Fruit fly (Drosophila melanogaster) whole organism, prepupa: Measurements from ENCODE around the gene CG42465.
A peak's percentile ranks its signal among the peaks of the same experiment; 100 is the strongest.

Experiments used
- CG10631 ChIP-seq: fragments of 200-800 bp; sonication (Bioruptor generic); optimal IDR thresholded peaks from 2 replicates; lab custom pipeline; 2016; ENCODE audit warnings: missing biosample characterization, missing genetic modification characterization
- CG10669 ChIP-seq: fragments of 200-800 bp; sonication (Bioruptor generic); optimal IDR thresholded peaks from 3 replicates; lab custom pipeline; 2018; ENCODE audit warnings: missing biosample characterization, mild to moderate bottlenecking, missing genetic modification characterization, moderate library complexity
- CG11294 ChIP-seq: fragments of 200-800 bp; sonication (Bioruptor generic); IDR thresholded peaks from 2 replicates; pipeline ENCODE4 v1.3.6; 2022; ENCODE audit warnings: missing biosample characterization, missing genetic modification characterization
- CG11902 ChIP-seq: fragments of 200-800 bp; sonication (Bioruptor generic); optimal IDR thresholded peaks from 3 replicates; lab custom pipeline; 2016; ENCODE audit warnings: missing biosample characterization, missing genetic modification characterization
- CG15336 ChIP-seq: fragments of 200-800 bp; sonication (Bioruptor generic); IDR thresholded peaks from 2 replicates; pipeline ENCODE4 v1.3.6; 2022; ENCODE audit warnings: missing biosample characterization, missing genetic modification characterization
- CG1621 ChIP-seq: fragments of 200-800 bp; sonication (Bioruptor generic); optimal IDR thresholded peaks from 3 replicates; lab custom pipeline; 2018; ENCODE audit warnings: missing biosample characterization, mild to moderate bottlenecking, missing genetic modification characterization
- CG3032 ChIP-seq: fragments of 200-800 bp; optimal IDR thresholded peaks from 2 replicates; lab custom pipeline; 2019; ENCODE audit warnings: missing biosample characterization, mild to moderate bottlenecking, missing genetic modification characterization, moderate library complexity
- CG31627 ChIP-seq: fragments of 200-800 bp; sonication (Bioruptor generic); optimal IDR thresholded peaks from 3 replicates; lab custom pipeline; 2016; ENCODE audit warnings: missing biosample characterization, missing genetic modification characterization
- CG34406 ChIP-seq: fragments of 200-800 bp; sonication (Bioruptor generic); optimal IDR thresholded peaks from 3 replicates; lab custom pipeline; 2016; ENCODE audit warnings: missing biosample characterization, missing genetic modification characterization
- CG3919 ChIP-seq: fragments of 200-800 bp; sonication (Bioruptor generic); optimal IDR thresholded peaks from 3 replicates; lab custom pipeline; 2016; ENCODE audit warnings: missing biosample characterization, missing genetic modification characterization
- CG4318 ChIP-seq: fragments of 200-800 bp; sonication (Bioruptor generic); optimal IDR thresholded peaks from 3 replicates; lab custom pipeline; 2017; ENCODE audit warnings: missing biosample characterization, mild to moderate bottlenecking, missing genetic modification characterization
- CG6163 ChIP-seq: fragments of 200-800 bp; sonication (Bioruptor generic); IDR thresholded peaks from 3 replicates; pipeline ENCODE4 v1.3.6; 2022; ENCODE audit warnings: missing biosample characterization, missing genetic modification characterization
- CG6276 ChIP-seq: fragments of 200-800 bp; sonication (Bioruptor generic); optimal IDR thresholded peaks from 2 replicates; lab custom pipeline; 2017; ENCODE audit warnings: missing biosample characterization, mild to moderate bottlenecking, missing genetic modification characterization
- CG6854 ChIP-seq: fragments of 200-800 bp; sonication (Bioruptor generic); optimal IDR thresholded peaks from 2 replicates; lab custom pipeline; 2017; ENCODE audit warnings: missing biosample characterization, mild to moderate bottlenecking, missing genetic modification characterization
- CG8119 ChIP-seq: fragments of 200-800 bp; sonication (Bioruptor generic); IDR thresholded peaks from 3 replicates; pipeline ENCODE4 v1.3.6; 2022; ENCODE audit warnings: missing biosample characterization, missing genetic modification characterization
- CG9139 ChIP-seq: fragments of 200-800 bp; sonication (Bioruptor generic); optimal IDR thresholded peaks from 3 replicates; lab custom pipeline; 2017; ENCODE audit warnings: missing biosample characterization, mild to moderate bottlenecking, missing genetic modification characterization
- Eip78C ChIP-seq: fragments of 200-800 bp; sonication (Bioruptor generic); peaks from one replicate; lab custom pipeline; 2016; ENCODE audit warnings: missing biosample characterization, missing genetic modification characterization
- Eip93F ChIP-seq: fragments of 200-800 bp; sonication (Bioruptor generic); optimal IDR thresholded peaks from 2 replicates; lab custom pipeline; 2016; ENCODE audit warnings: missing biosample characterization, mild to moderate bottlenecking, missing genetic modification characterization
- Ets21C ChIP-seq: fragments of 200-800 bp; sonication (Bioruptor generic); optimal IDR thresholded peaks from 3 replicates; lab custom pipeline; 2016; ENCODE audit warnings: missing biosample characterization, missing genetic modification characterization
- Ets96B ChIP-seq: fragments of 200-800 bp; optimal IDR thresholded peaks from 2 replicates; lab custom pipeline; 2019; ENCODE audit warnings: missing biosample characterization, mild to moderate bottlenecking, missing genetic modification characterization, moderate library complexity
- Gug ChIP-seq: fragments of 200-800 bp; sonication (Bioruptor generic); IDR thresholded peaks from 2 replicates; pipeline ENCODE4 v1.3.6; 2022; ENCODE audit warnings: missing biosample characterization, missing genetic modification characterization
- Hr38 ChIP-seq: sonication (Bioruptor generic); optimal IDR thresholded peaks from 2 replicates; lab custom pipeline; 2016; ENCODE audit warnings: missing biosample characterization, missing genetic modification characterization
- Hr39 ChIP-seq: fragments of 200-800 bp; sonication (Bioruptor generic); optimal IDR thresholded peaks from 2 replicates; lab custom pipeline; 2016; ENCODE audit warnings: missing biosample characterization, missing genetic modification characterization
- Hr4 ChIP-seq: fragments of 200-800 bp; sonication (Bioruptor generic); optimal IDR thresholded peaks from 3 replicates; lab custom pipeline; 2016; ENCODE audit warnings: missing biosample characterization, missing genetic modification characterization
- Lpt ChIP-seq: fragments of 200-800 bp; sonication (Bioruptor generic); optimal IDR thresholded peaks from 3 replicates; lab custom pipeline; 2016; ENCODE audit warnings: missing biosample characterization, missing genetic modification characterization
- Met ChIP-seq: fragments of 200-800 bp; sonication (Bioruptor generic); optimal IDR thresholded peaks from 3 replicates; lab custom pipeline; 2016; ENCODE audit warnings: missing biosample characterization, missing genetic modification characterization
- OdsH ChIP-seq: fragments of 200-800 bp; sonication (Bioruptor generic); optimal IDR thresholded peaks from 3 replicates; lab custom pipeline; 2016; ENCODE audit warnings: missing biosample characterization, missing genetic modification characterization
- Smox ChIP-seq: fragments of 200-800 bp; sonication (Bioruptor generic); optimal IDR thresholded peaks from 3 replicates; lab custom pipeline; 2016; ENCODE audit warnings: missing biosample characterization, missing genetic modification characterization
- Sox102F ChIP-seq: fragments of 200-800 bp; sonication (Bioruptor generic); optimal IDR thresholded peaks from 2 replicates; lab custom pipeline; 2016; ENCODE audit warnings: missing biosample characterization, mild to moderate bottlenecking, missing genetic modification characterization
- achi ChIP-seq: fragments of 200-800 bp; sonication (Bioruptor generic); optimal IDR thresholded peaks from 3 replicates; lab custom pipeline; 2016; ENCODE audit warnings: missing biosample characterization, missing genetic modification characterization
- acj6 ChIP-seq: fragments of 200-800 bp; sonication (Bioruptor generic); optimal IDR thresholded peaks from 3 replicates; lab custom pipeline; 2016; ENCODE audit warnings: missing biosample characterization, missing genetic modification characterization
- cyc ChIP-seq: fragments of 200-800 bp; sonication (Bioruptor generic); optimal IDR thresholded peaks from 3 replicates; lab custom pipeline; 2016; ENCODE audit warnings: missing biosample characterization, missing genetic modification characterization
- dsx ChIP-seq: fragments of 200-800 bp; optimal IDR thresholded peaks from 3 replicates; lab custom pipeline; 2019; ENCODE audit warnings: missing biosample characterization, mild to moderate bottlenecking, missing genetic modification characterization, moderate library complexity; ENCODE audit not compliant: poor library complexity, severe bottlenecking
- eg ChIP-seq: fragments of 200-800 bp; sonication (Bioruptor generic); IDR thresholded peaks from 3 replicates; pipeline ENCODE4 v1.3.6; 2022; ENCODE audit warnings: missing biosample characterization, missing genetic modification characterization
- esn ChIP-seq: fragments of 200-800 bp; sonication (Bioruptor generic); optimal IDR thresholded peaks from 2 replicates; lab custom pipeline; 2016; ENCODE audit warnings: missing biosample characterization, mild to moderate bottlenecking, missing genetic modification characterization, moderate library complexity
- fkh ChIP-seq: fragments of 200-800 bp; sonication (Bioruptor generic); optimal IDR thresholded peaks from 3 replicates; lab custom pipeline; 2017; ENCODE audit warnings: missing biosample characterization, mild to moderate bottlenecking, missing genetic modification characterization, moderate library complexity
- pdm3 ChIP-seq: fragments of 200-800 bp; sonication (Bioruptor generic); optimal IDR thresholded peaks from 3 replicates; lab custom pipeline; 2016; ENCODE audit warnings: missing biosample characterization, missing genetic modification characterization
- salr ChIP-seq, 2 experiments: fragments of 200-800 bp; sonication (Bioruptor generic); optimal IDR thresholded peaks; 3 replicates each; lab custom pipeline; 2016 to 2018; ENCODE audit warnings: missing biosample characterization in 2 of 2, missing genetic modification characterization in 2 of 2, mild to moderate bottlenecking in 1 of 2
- spab ChIP-seq: fragments of 200-800 bp; sonication (Bioruptor generic); optimal IDR thresholded peaks from 2 replicates; lab custom pipeline; 2017; ENCODE audit warnings: missing biosample characterization, mild to moderate bottlenecking, missing genetic modification characterization, missing genetic modification reagents
- ss ChIP-seq, 2 experiments: fragments of 200-800 bp; sonication (Bioruptor generic); optimal IDR thresholded peaks; 2 replicates in 1 of 2; 3 replicates in 1 of 2; lab custom pipeline; 2017 to 2018; ENCODE audit warnings: mild to moderate bottlenecking in 2 of 2, missing biosample characterization in 2 of 2, missing genetic modification characterization in 2 of 2, moderate library complexity in 1 of 2
- topi ChIP-seq: fragments of 200-800 bp; sonication (Bioruptor generic); optimal IDR thresholded peaks from 3 replicates; lab custom pipeline; 2016; ENCODE audit warnings: missing biosample characterization, missing genetic modification characterization
- vri ChIP-seq: fragments of 200-800 bp; sonication (Bioruptor generic); optimal IDR thresholded peaks from 3 replicates; lab custom pipeline; 2016; ENCODE audit warnings: missing biosample characterization, mild to moderate bottlenecking, missing genetic modification characterization

Gene CG42465

DNA sequence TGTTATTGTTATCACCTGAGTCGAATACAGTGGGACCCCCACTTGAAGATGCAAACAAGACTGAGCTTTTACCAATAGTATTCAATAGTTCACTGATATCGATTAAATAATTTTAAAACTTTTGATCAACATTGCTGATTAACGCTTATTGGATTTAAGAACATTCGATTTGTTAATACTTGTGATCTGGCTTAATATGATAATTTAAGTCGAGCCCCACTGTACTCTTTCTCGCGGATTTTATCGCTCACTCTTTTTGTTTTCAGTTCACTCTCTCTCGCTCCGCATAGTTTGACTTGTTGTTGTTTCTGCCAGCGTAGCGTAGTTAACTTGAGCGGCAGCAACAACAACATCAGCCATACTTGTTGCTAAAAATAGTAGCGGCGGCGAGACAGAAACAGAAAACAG lies 44.3 kb upstream of the CG42465 start (continued):
- TF ChIP-seq CG10669 (GFP tag; lab: Kevin White, UChicago) (peak; percentile 99), achi (GFP tag; lab: Kevin White, UChicago) (peak; percentile 98), Lpt (GFP tag; lab: Kevin White, UChicago) (peak; percentile 98), Ets96B (tag; lab: Kevin White, UChicago) (peak; percentile 98), Hr38 (peak; percentile 79), CG6163 (GFP tag; lab: Robert Waterston, UW) (peak; percentile 99), CG4318 (GFP tag; lab: Kevin White, UChicago) (peak; percentile 97), Met (GFP tag; lab: Kevin White, UChicago) (peak; percentile 99), Eip93F (GFP tag; lab: Kevin White, UChicago) (peak; percentile 98), salr (GFP tag; optimal IDR thresholded peaks at IDR 0.05; lab: Kevin White, UChicago) (peak; percentile 97 to 98), Hr39 (peak; percentile 99), CG10631 (peak; percentile 98), acj6 (GFP tag; lab: Kevin White, UChicago) (peak; percentile 99), CG11294 (GFP tag; lab: Robert Waterston, UW) (peak; percentile 97), CG3032 (peak; percentile 98), CG34406 (GFP tag; lab: Kevin White, UChicago) (peak; percentile 99), ss (GFP tag; optimal IDR thresholded peaks at IDR 0.05; lab: Kevin White, UChicago) (peak; percentile 97 to 98), topi (GFP tag; lab: Kevin White, UChicago) (peak; percentile 99), Gug (GFP tag; lab: Robert Waterston, UW) (peak; percentile 98), Smox (peak; percentile 99), CG6854 (GFP tag; lab: Kevin White, UChicago) (peak; percentile 99), esn (GFP tag; lab: Kevin White, UChicago) (peak; percentile 99)

- TF ChIP-seq CG1621 (tag; lab: Kevin White, UChicago): no peak
- TF ChIP-seq esn (GFP tag; lab: Kevin White, UChicago): no peak
- no peak for TF ChIP-seq CG34406 (GFP tag; lab: Kevin White, UChicago)
- no peak for TF ChIP-seq dsx (GFP tag; lab: Kevin White, UChicago)
- TF ChIP-seq CG8119 (GFP tag; lab: Robert Waterston, UW): 0 out of 3 replicates have a peak, but pooled peaks have one; percentile 2
- TF ChIP-seq CG6276 (GFP tag; lab: Kevin White, UChicago): peak; percentile 26
- TF ChIP-seq fkh (GFP tag; lab: Kevin White, UChicago): peak; percentile 21
- peak; percentile 24 for TF ChIP-seq vri (GFP tag; lab: Kevin White, UChicago)
- no peak for TF ChIP-seq pdm3 (GFP tag; lab: Kevin White, UChicago)
- TF ChIP-seq Eip78C (GFP tag; lab: Kevin White, UChicago): peak; percentile 14
These were observed 43.3 kb upstream of the CG42465 start, which contains the start of gene for for dm6 chr2L:3656667-3657066. TSS of gene for (minus strand) at chr2L:3656953.

DNA sequence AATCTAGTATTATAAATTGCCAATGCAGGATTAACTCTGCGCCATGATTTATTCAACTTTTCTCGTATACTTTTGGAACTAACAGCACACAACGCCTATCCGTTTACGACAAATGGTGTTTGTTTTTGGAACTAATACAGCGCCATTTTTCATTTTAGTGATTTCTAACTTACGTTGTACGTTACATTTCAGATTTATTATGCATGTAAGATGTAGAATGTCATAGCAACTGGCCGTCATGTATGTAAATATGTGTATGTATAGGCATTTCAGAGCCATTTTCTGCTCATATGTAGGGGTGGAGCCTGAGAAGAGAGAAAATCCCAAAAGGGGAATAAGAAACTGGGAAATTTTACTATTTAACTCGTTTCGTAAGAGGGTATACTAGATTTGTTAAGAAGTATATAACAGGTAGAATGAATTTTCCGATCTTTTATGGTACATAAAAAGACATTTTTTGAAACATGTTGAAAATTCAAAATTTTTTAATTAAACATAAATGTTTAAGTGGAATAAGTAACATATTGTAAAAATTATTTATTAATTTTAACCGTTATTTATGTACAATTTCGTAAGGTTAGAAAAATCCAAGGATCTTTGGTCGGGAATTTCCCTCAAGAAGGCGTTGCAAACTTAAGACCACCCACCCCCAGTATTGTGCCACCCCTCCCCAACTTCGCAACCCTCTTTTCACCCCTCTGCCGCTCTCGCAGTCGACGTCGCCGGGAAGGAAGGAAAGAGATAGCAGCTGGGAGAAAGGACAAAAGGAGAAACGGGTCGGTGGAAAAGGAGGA lies 42.4 kb upstream of the CG42465 start:
- TF ChIP-seq cyc (GFP tag; lab: Kevin White, UChicago): peak; percentile 50
- no peak for TF ChIP-seq Met (GFP tag; lab: Kevin White, UChicago)
- TF ChIP-seq CG31627: peak; percentile 59
- peak; percentile 52 for TF ChIP-seq fkh (GFP tag; lab: Kevin White, UChicago)
- TF ChIP-seq acj6 (GFP tag; lab: Kevin White, UChicago): peak; percentile 16
- TF ChIP-seq eg: peak; percentile 68
- peak; percentile 22 for TF ChIP-seq Ets96B (tag; lab: Kevin White, UChicago)
- peak; percentile 0 for TF ChIP-seq CG4318 (GFP tag; lab: Kevin White, UChicago)
- TF ChIP-seq Eip78C (GFP tag; lab: Kevin White, UChicago): peak; percentile 60
- no peak for TF ChIP-seq CG6854 (GFP tag; lab: Kevin White, UChicago)
- 0 out of 3 replicates have a peak, but pooled peaks have one; percentile 17 for TF ChIP-seq CG6163 (GFP tag; lab: Robert Waterston, UW)
- no peak for TF ChIP-seq CG9139 (GFP tag; lab: Kevin White, UChicago)
- peak; percentile 28 for TF ChIP-seq CG3032
- TF ChIP-seq CG11902 (GFP tag; lab: Kevin White, UChicago): no peak
- no peak for TF ChIP-seq Eip93F (GFP tag; lab: Kevin White, UChicago)
- peak; percentile 18 for TF ChIP-seq topi (GFP tag; lab: Kevin White, UChicago)
- peak; percentile 53 for TF ChIP-seq Hr39
- TF ChIP-seq Lpt (GFP tag; lab: Kevin White, UChicago): peak; percentile 8
- TF ChIP-seq esn (GFP tag; lab: Kevin White, UChicago): peak; percentile 19
- TF ChIP-seq CG15336 (GFP tag; lab: Robert Waterston, UW): peak; percentile 60
- peak; percentile 19 for TF ChIP-seq CG3919 (GFP tag; lab: Kevin White, UChicago)
- no peak for TF ChIP-seq salr (GFP tag; optimal IDR thresholded peaks at IDR 0.05; lab: Kevin White, UChicago)
- TF ChIP-seq CG10631: peak; percentile 32
- TF ChIP-seq Ets21C: peak; percentile 1
- TF ChIP-seq Sox102F: no peak
- peak; percentile 33 for TF ChIP-seq Hr4 (GFP tag; lab: Kevin White, UChicago)
- TF ChIP-seq OdsH (GFP tag; lab: Kevin White, UChicago): peak; percentile 18
- TF ChIP-seq CG1621 (tag; lab: Kevin White, UChicago): no peak
- peak; percentile 3 for TF ChIP-seq spab (GFP tag; lab: Kevin White, UChicago)
- 0 out of 2 replicates have a peak, but pooled peaks have one; percentile 8 for TF ChIP-seq Gug (GFP tag; lab: Robert Waterston, UW)
- TF ChIP-seq achi (GFP tag; lab: Kevin White, UChicago): peak; percentile 13
